Worm (Caenorhabditis elegans) whole organism, young adult: ENCODE measurements around the gene map-2.
"Not testable (repeated sequence)": the region's sequence is repeated elsewhere in the genome, so short reads cannot be mapped to it uniquely, and the experiment has no call there.

Experiments used
- B0019.2 ChIP-seq: fragments of 200-800 bp; sonication (Bioruptor generic); conservative IDR thresholded peaks from 2 replicates; pipeline ENCODE4 v1.3.6; 2022; ENCODE audit warnings: missing genetic modification reagents, missing genetic modification characterization, missing compliant biosample characterization
- B0336.3 ChIP-seq: fragments of 200-800 bp; sonication (Bioruptor generic); IDR thresholded peaks from 2 replicates; pipeline ENCODE4 v1.3.6; 2022; ENCODE audit warnings: missing genetic modification characterization, missing compliant biosample characterization
- C06A6.2 ChIP-seq: fragments of 200-800 bp; sonication (Bioruptor generic); conservative IDR thresholded peaks from 2 replicates; pipeline ENCODE4 v1.3.6; 2022; ENCODE audit warnings: missing genetic modification characterization, missing compliant biosample characterization
- F37B4.10 ChIP-seq: fragments of 200-800 bp; sonication (Bioruptor generic); IDR thresholded peaks from 2 replicates; pipeline ENCODE4 v1.3.6; 2022; ENCODE audit warnings: missing genetic modification characterization, missing compliant biosample characterization
- K11D2.4 ChIP-seq: fragments of 200-800 bp; sonication (Bioruptor generic); IDR thresholded peaks from 2 replicates; pipeline ENCODE4 v1.3.6; 2022; ENCODE audit warnings: missing genetic modification reagents, missing genetic modification characterization, missing compliant biosample characterization
- K12H6.12 ChIP-seq: fragments of 200-800 bp; sonication (Bioruptor generic); optimal IDR thresholded peaks from 2 replicates; lab custom pipeline; 2018; ENCODE audit warnings: mild to moderate bottlenecking, missing genetic modification characterization, missing compliant biosample characterization
- Y53F4B.3 ChIP-seq: fragments of 200-800 bp; sonication (Bioruptor generic); IDR thresholded peaks from 2 replicates; pipeline ENCODE4 v1.3.6; 2022; ENCODE audit warnings: missing genetic modification reagents, missing genetic modification characterization, missing compliant biosample characterization
- Y53G8AR.9 ChIP-seq: fragments of 200-800 bp; sonication (Bioruptor generic); conservative IDR thresholded peaks from 2 replicates; pipeline ENCODE4 v1.3.6; 2022; ENCODE audit warnings: missing genetic modification reagents, missing genetic modification characterization, missing compliant biosample characterization
- Y79H2A.3 ChIP-seq: fragments of 200-800 bp; sonication (Bioruptor generic); conservative IDR thresholded peaks from 2 replicates; pipeline ENCODE4 v1.3.6; 2022; ENCODE audit warnings: missing genetic modification reagents, missing genetic modification characterization, missing compliant biosample characterization
- Y95B8A.8 ChIP-seq: fragments of 200-800 bp; sonication (Bioruptor generic); IDR thresholded peaks from 2 replicates; pipeline ENCODE4 v1.3.6; 2022; ENCODE audit warnings: missing genetic modification reagents, missing genetic modification characterization, missing compliant biosample characterization
- aptf-2 ChIP-seq: fragments of 200-800 bp; sonication (Bioruptor generic); conservative IDR thresholded peaks from 2 replicates; pipeline ENCODE4 v1.3.6; 2022; ENCODE audit warnings: missing genetic modification reagents, missing genetic modification characterization, missing compliant biosample characterization
- attf-3 ChIP-seq: fragments of 200-800 bp; sonication (Bioruptor generic); conservative IDR thresholded peaks from 2 replicates; pipeline ENCODE4 v1.3.6; 2022; ENCODE audit warnings: missing genetic modification reagents, missing genetic modification characterization, missing compliant biosample characterization
- attf-5 ChIP-seq: fragments of 200-800 bp; sonication (Bioruptor generic); optimal IDR thresholded peaks from 2 replicates; lab custom pipeline; 2018; ENCODE audit warnings: mild to moderate bottlenecking, missing genetic modification characterization, missing compliant biosample characterization
- attf-6 ChIP-seq: fragments of 200-800 bp; sonication (Bioruptor generic); IDR thresholded peaks from 2 replicates; pipeline ENCODE4 v1.3.6; 2022; ENCODE audit warnings: missing genetic modification reagents, missing genetic modification characterization, missing compliant biosample characterization
- bed-1 ChIP-seq: fragments of 200-800 bp; sonication (Bioruptor generic); IDR thresholded peaks from 2 replicates; pipeline ENCODE4 v1.3.6; 2022; ENCODE audit warnings: missing genetic modification reagents, missing genetic modification characterization, missing compliant biosample characterization
- bed-2 ChIP-seq: fragments of 200-800 bp; sonication (Bioruptor generic); IDR thresholded peaks from 2 replicates; pipeline ENCODE4 v1.3.6; 2022; ENCODE audit warnings: missing genetic modification reagents, missing genetic modification characterization, missing compliant biosample characterization
- cebp-1 ChIP-seq, 2 experiments: fragments of 200-800 bp in 1 of 2; sonication (Bioruptor generic) in 1 of 2; sonication (generic microtip) in 1 of 2; IDR thresholded peaks in 1 of 2; optimal IDR thresholded peaks in 1 of 2; 2 replicates each; pipeline versions ENCODE4 v1.3.6 to Lab custom; 2017 to 2022; ENCODE audit warnings: missing compliant biosample characterization in 2 of 2, missing genetic modification characterization in 2 of 2, mild to moderate bottlenecking in 1 of 2, missing genetic modification reagents in 1 of 2, moderate library complexity in 1 of 2
- cebp-2 ChIP-seq: fragments of 200-800 bp; sonication (Bioruptor generic); IDR thresholded peaks from 2 replicates; pipeline ENCODE4 v1.3.6; 2022; ENCODE audit warnings: missing genetic modification characterization, missing compliant biosample characterization
- egl-18 ChIP-seq: fragments of 200-800 bp; sonication (Bioruptor generic); IDR thresholded peaks from 2 replicates; pipeline ENCODE4 v1.3.6; 2022; ENCODE audit warnings: missing genetic modification reagents, missing genetic modification characterization, missing compliant biosample characterization
- egl-44 ChIP-seq: fragments of 200-800 bp; sonication (Bioruptor generic); IDR thresholded peaks from 2 replicates; pipeline ENCODE4 v1.3.6; 2022; ENCODE audit warnings: missing genetic modification reagents, missing genetic modification characterization, missing compliant biosample characterization
- egrh-3 ChIP-seq: fragments of 200-800 bp; sonication (Bioruptor generic); IDR thresholded peaks from 2 replicates; pipeline ENCODE4 v1.3.6; 2022; ENCODE audit warnings: missing genetic modification reagents, missing genetic modification characterization, missing compliant biosample characterization
- ekl-4 ChIP-seq: fragments of 200-800 bp; sonication (Bioruptor generic); IDR thresholded peaks from 2 replicates; pipeline ENCODE4 v1.3.6; 2022; ENCODE audit warnings: missing genetic modification reagents, missing genetic modification characterization, missing compliant biosample characterization
- hmg-1.2 ChIP-seq: fragments of 200-800 bp; sonication (Bioruptor generic); IDR thresholded peaks from 2 replicates; pipeline ENCODE4 v1.3.6; 2022; ENCODE audit warnings: missing genetic modification reagents, missing genetic modification characterization, missing compliant biosample characterization
- hsf-1 ChIP-seq: fragments of 200-800 bp; sonication (Bioruptor generic); IDR thresholded peaks from 2 replicates; pipeline ENCODE4 v1.3.6; 2022; ENCODE audit warnings: missing genetic modification reagents, missing genetic modification characterization, missing compliant biosample characterization
- lag-1 ChIP-seq: fragments of 200-800 bp; sonication (Bioruptor generic); IDR thresholded peaks from 2 replicates; pipeline ENCODE4 v1.3.6; 2022; ENCODE audit warnings: missing genetic modification reagents, missing genetic modification characterization, missing compliant biosample characterization
- let-526 ChIP-seq: fragments of 200-800 bp; sonication (Bioruptor generic); IDR thresholded peaks from 2 replicates; pipeline ENCODE4 v1.3.6; 2022; ENCODE audit warnings: missing genetic modification reagents, missing genetic modification characterization, missing compliant biosample characterization
- lin-26 ChIP-seq: fragments of 200-800 bp; sonication (Bioruptor generic); IDR thresholded peaks from 2 replicates; pipeline ENCODE4 v1.3.6; 2022; ENCODE audit warnings: missing genetic modification reagents, missing genetic modification characterization, missing compliant biosample characterization
- lin-40 ChIP-seq: sonication (generic microtip); optimal IDR thresholded peaks from 2 replicates; lab custom pipeline; 2016; ENCODE audit warnings: missing genetic modification characterization, mild to moderate bottlenecking, missing compliant biosample characterization, missing genotype, missing genetic modification reagents
- lin-54 ChIP-seq: fragments of 200-800 bp; sonication (Bioruptor generic); optimal IDR thresholded peaks from 2 replicates; lab custom pipeline; 2018; ENCODE audit warnings: mild to moderate bottlenecking, missing genetic modification characterization, missing compliant biosample characterization
- madf-3 ChIP-seq: fragments of 200-800 bp; sonication (Bioruptor generic); IDR thresholded peaks from 2 replicates; pipeline ENCODE4 v1.3.6; 2022; ENCODE audit warnings: missing genetic modification reagents, missing genetic modification characterization, missing compliant biosample characterization
- mcd-1 ChIP-seq: fragments of 200-800 bp; sonication (Bioruptor generic); IDR thresholded peaks from 2 replicates; pipeline ENCODE4 v1.3.6; 2022; ENCODE audit warnings: missing genetic modification reagents, missing genetic modification characterization, missing compliant biosample characterization
- nfyb-1 ChIP-seq: fragments of 200-800 bp; sonication (Bioruptor generic); IDR thresholded peaks from 2 replicates; pipeline ENCODE4 v1.3.6; 2022; ENCODE audit warnings: missing genetic modification reagents, missing genetic modification characterization, missing compliant biosample characterization
- nhr-120 ChIP-seq: fragments of 200-800 bp; sonication (Bioruptor generic); IDR thresholded peaks from 2 replicates; pipeline ENCODE4 v1.3.6; 2022; ENCODE audit warnings: missing genetic modification characterization, missing compliant biosample characterization
- pbrm-1 ChIP-seq: fragments of 200-800 bp; sonication (Bioruptor generic); IDR thresholded peaks from 2 replicates; pipeline ENCODE4 v1.3.6; 2022; ENCODE audit warnings: missing genetic modification reagents, missing genetic modification characterization, missing compliant biosample characterization
- rcor-1 ChIP-seq: fragments of 200-800 bp; sonication (Bioruptor generic); IDR thresholded peaks from 2 replicates; pipeline ENCODE4 v1.3.6; 2022; ENCODE audit warnings: missing genetic modification reagents, missing genetic modification characterization, missing compliant biosample characterization
- rpc-1 ChIP-seq, 2 experiments: fragments of 150-350 bp in 1 of 2; sonication (generic microtip) in 1 of 2; optimal IDR thresholded peaks; 2 replicates each; lab custom pipeline; 2014 to 2018; ENCODE audit warnings: missing biosample characterization in 1 of 2, missing genetic modification characterization in 1 of 2, missing genetic modification reagents in 1 of 2, missing genotype in 1 of 2
- snpc-4 ChIP-seq, 5 experiments: fragments of 150-350 bp in 1 of 5; sonication (generic microtip) in 4 of 5; optimal IDR thresholded peaks; 2 replicates each; lab custom pipeline; 2014 to 2018; ENCODE audit warnings: missing genetic modification characterization in 5 of 5, missing biosample characterization in 3 of 5, antibody characterized with exemption in 2 of 5, mild to moderate bottlenecking in 2 of 5, missing compliant biosample characterization in 2 of 5, missing genotype in 2 of 5, moderate library complexity in 2 of 5, missing genetic modification reagents in 1 of 5
- tbp1 ChIP-seq: fragments of 200-800 bp; sonication (Bioruptor generic); optimal IDR thresholded peaks from 2 replicates; lab custom pipeline; 2018; ENCODE audit warnings: mild to moderate bottlenecking, missing genetic modification characterization, missing compliant biosample characterization
- zfh-2 ChIP-seq: fragments of 200-800 bp; sonication (Bioruptor generic); conservative IDR thresholded peaks from 2 replicates; pipeline ENCODE4 v1.3.6; 2022; ENCODE audit warnings: missing genetic modification reagents, missing genetic modification characterization, missing compliant biosample characterization
- ztf-18 ChIP-seq: sonication (generic microtip); optimal IDR thresholded peaks from 2 replicates; lab custom pipeline; 2016; ENCODE audit warnings: missing genotype, mild to moderate bottlenecking, missing genetic modification characterization, missing compliant biosample characterization
- ztf-28 ChIP-seq: fragments of 200-800 bp; sonication (Bioruptor generic); IDR thresholded peaks from 2 replicates; pipeline ENCODE4 v1.3.6; 2022; ENCODE audit warnings: missing genetic modification reagents, missing genetic modification characterization, missing compliant biosample characterization

Gene map-2

ce11 chrIV:16845376-16845775 is 9.3 kb downstream of the map-2 start (continued):
- peak; percentile 98 for TF ChIP-seq Y95B8A.8 (GFP tag; lab: Robert Waterston, UW)
- peak; percentile 99 for TF ChIP-seq Y53G8AR.9 (GFP tag; lab: Robert Waterston, UW)
- TF ChIP-seq egl-44 (GFP tag; lab: Robert Waterston, UW) = peak; percentile 95
- peak; percentile 96 for TF ChIP-seq rcor-1
- TF ChIP-seq C06A6.2 (GFP tag; lab: Robert Waterston, UW) = peak; percentile 96
- peak; percentile 99 for TF ChIP-seq hmg-1.2
- TF ChIP-seq lin-40 (tag; lab: Kevin White, UChicago) = peak; percentile 51
- peak; percentile 74 for TF ChIP-seq Y53F4B.3 (GFP tag; lab: Robert Waterston, UW)
- peak; percentile 99 for TF ChIP-seq nfyb-1 (GFP tag; lab: Robert Waterston, UW)
- peak; percentile 68 for TF ChIP-seq zfh-2 (GFP tag; lab: Robert Waterston, UW)
- peak; percentile 91 for TF ChIP-seq Y79H2A.3 (GFP tag; lab: Robert Waterston, UW)
- TF ChIP-seq K11D2.4 (GFP tag; lab: Robert Waterston, UW) = peak; percentile 97
- peak; percentile 85 for TF ChIP-seq attf-3 (GFP tag; lab: Robert Waterston, UW)
- peak; percentile 49 for TF ChIP-seq ztf-18 (tag; lab: Kevin White, UChicago)
- peak; percentile 100 for TF ChIP-seq F37B4.10
- peak; percentile 94 for TF ChIP-seq let-526 (GFP tag; lab: Robert Waterston, UW)
- peak; percentile 93 for TF ChIP-seq aptf-2
- peak; percentile 78 for TF ChIP-seq lin-26 (GFP tag; lab: Robert Waterston, UW)
- peak; percentile 97 for TF ChIP-seq attf-6 (GFP tag; lab: Robert Waterston, UW)
- peak; percentile 71 for TF ChIP-seq lin-54 (GFP tag; lab: Kevin White, UChicago)
- peak; percentile 97 for TF ChIP-seq madf-3 (GFP tag; lab: Robert Waterston, UW)
- TF ChIP-seq ztf-28 (GFP tag; lab: Robert Waterston, UW) = peak; percentile 94
- TF ChIP-seq egrh-3 (GFP tag; lab: Robert Waterston, UW) = peak; percentile 82
- TF ChIP-seq B0336.3 (GFP tag; lab: Robert Waterston, UW) = peak; percentile 76
- TF ChIP-seq egl-18 (GFP tag; lab: Robert Waterston, UW) = peak; percentile 85; the same call in 1 of the 2 replicates
- TF ChIP-seq bed-1 = peak; percentile 93
- peak; percentile 89 for TF ChIP-seq hsf-1
- TF ChIP-seq pbrm-1 (GFP tag; lab: Robert Waterston, UW) = peak; percentile 98
- peak; percentile 96 for TF ChIP-seq bed-2 (GFP tag; lab: Robert Waterston, UW)
- peak; percentile 84 for TF ChIP-seq attf-5 (GFP tag; lab: Kevin White, UChicago)
- TF ChIP-seq B0019.2 (GFP tag; lab: Robert Waterston, UW) = peak; percentile 86
- TF ChIP-seq K12H6.12 (tag; lab: Kevin White, UChicago) = peak; percentile 15
- TF ChIP-seq nhr-120 (GFP tag; lab: Robert Waterston, UW) = 0 out of 2 replicates have a peak, but pooled peaks have one; percentile 87
- TF ChIP-seq cebp-1 (GFP tag; IDR thresholded peaks at IDR 0.05; lab: Robert Waterston, UW) = peak; percentile 93
- TF ChIP-seq cebp-1 (tag; optimal IDR thresholded peaks at IDR 0.05; lab: Kevin White, UChicago) = peak; percentile 80
- peak; percentile 98 for TF ChIP-seq cebp-2 (GFP tag; lab: Robert Waterston, UW)
- peak; percentile 98 for TF ChIP-seq ekl-4 (GFP tag; lab: Robert Waterston, UW)
- peak; percentile 89 for TF ChIP-seq lag-1 (GFP tag; lab: Robert Waterston, UW)
- TF ChIP-seq mcd-1 (GFP tag; lab: Robert Waterston, UW) = peak; percentile 99

ce11 chrIV:16843563-16843962 is 11.1 kb downstream of the map-2 start:
- TF ChIP-seq attf-6 (GFP tag; lab: Robert Waterston, UW) (peak; percentile 87), lin-26 (GFP tag; lab: Robert Waterston, UW) (peak; percentile 65), snpc-4 (tag; optimal IDR thresholded peaks at IDR 0.05; lab: Kevin White, UChicago) (peak in 1 of 4 experiments; percentile 61), tbp1 (peak; percentile 81), rpc-1 (tag; optimal IDR thresholded peaks at IDR 0.05; lab: Kevin White, UChicago) (peak; percentile 47), hmg-1.2 (peak; percentile 9; the same call in 1 of the 2 replicates)
- TF ChIP-seq snpc-4 (GFP tag; optimal IDR thresholded peaks at IDR 0.05; lab: Kevin White, UChicago); rpc-1 (optimal IDR thresholded peaks at IDR 0.05; lab: Kevin White, UChicago): not testable (repeated sequence)
